Worm (Caenorhabditis elegans) whole organism, late embryonic: ENCODE data around the gene rike-1.
A peak's percentile ranks its signal among the peaks of the same experiment; 100 is the strongest.

Experiments used
- K02D7.2 ChIP-seq: sonication (generic microtip); optimal IDR thresholded peaks from 2 replicates; lab custom pipeline; 2017; ENCODE audit warnings: mild to moderate bottlenecking, missing genetic modification characterization, missing compliant biosample characterization
- Y22D7AL.16 ChIP-seq: sonication (generic microtip); optimal IDR thresholded peaks from 2 replicates; lab custom pipeline; 2016; ENCODE audit warnings: missing genetic modification characterization, missing compliant biosample characterization
- ama-1 ChIP-seq: fragments of 150-350 bp; optimal IDR thresholded peaks from 2 replicates; lab custom pipeline; 2014
- ceh-14 ChIP-seq: sonication (generic microtip); optimal IDR thresholded peaks from 2 replicates; lab custom pipeline; 2016; ENCODE audit warnings: missing genotype, missing genetic modification characterization, missing compliant biosample characterization
- ceh-18 ChIP-seq: sonication (generic microtip); optimal IDR thresholded peaks from 2 replicates; lab custom pipeline; 2016; ENCODE audit warnings: missing genetic modification characterization, missing compliant biosample characterization
- ceh-2 ChIP-seq: sonication (generic microtip); optimal IDR thresholded peaks from 2 replicates; lab custom pipeline; 2016; ENCODE audit warnings: missing genotype, missing genetic modification characterization, missing compliant biosample characterization
- ceh-22 ChIP-seq: sonication (generic microtip); optimal IDR thresholded peaks from 2 replicates; lab custom pipeline; 2017; ENCODE audit warnings: missing biosample characterization, missing genetic modification characterization
- ceh-24 ChIP-seq: sonication (generic microtip); optimal IDR thresholded peaks from 2 replicates; lab custom pipeline; 2016; ENCODE audit warnings: mild to moderate bottlenecking, missing genetic modification characterization, missing compliant biosample characterization
- ceh-31 ChIP-seq: sonication (generic microtip); optimal IDR thresholded peaks from 2 replicates; lab custom pipeline; 2016; ENCODE audit warnings: missing genetic modification characterization, missing compliant biosample characterization
- ceh-45 ChIP-seq: fragments of 200-800 bp; sonication (Bioruptor generic); IDR thresholded peaks from 2 replicates; pipeline ENCODE4 v1.3.6; 2022; ENCODE audit warnings: missing genetic modification reagents, missing genetic modification characterization, missing compliant biosample characterization
- che-1 ChIP-seq: sonication (generic microtip); optimal IDR thresholded peaks from 2 replicates; lab custom pipeline; 2016; ENCODE audit warnings: mild to moderate bottlenecking, missing genetic modification characterization, missing compliant biosample characterization
- dve-1 ChIP-seq: sonication (generic microtip); optimal IDR thresholded peaks from 2 replicates; lab custom pipeline; 2017; ENCODE audit warnings: antibody characterized with exemption, mild to moderate bottlenecking, missing genetic modification characterization, missing compliant biosample characterization
- elt-4 ChIP-seq: sonication (generic microtip); optimal IDR thresholded peaks from 2 replicates; lab custom pipeline; 2016; ENCODE audit warnings: missing genetic modification characterization, missing compliant biosample characterization
- ets-4 ChIP-seq: sonication (generic microtip); optimal IDR thresholded peaks from 2 replicates; lab custom pipeline; 2016; ENCODE audit warnings: missing genetic modification characterization, missing compliant biosample characterization
- eyg-1 ChIP-seq: sonication (generic microtip); optimal IDR thresholded peaks from 2 replicates; lab custom pipeline; 2016; ENCODE audit warnings: missing genotype, missing genetic modification characterization, missing compliant biosample characterization
- fax-1 ChIP-seq: sonication (generic microtip); optimal IDR thresholded peaks from 2 replicates; lab custom pipeline; 2016; ENCODE audit warnings: missing genotype, missing genetic modification characterization, missing compliant biosample characterization
- hlh-13 ChIP-seq: fragments of 200-800 bp; sonication (Bioruptor generic); optimal IDR thresholded peaks from 2 replicates; lab custom pipeline; 2018; ENCODE audit warnings: mild to moderate bottlenecking, missing genetic modification characterization, missing compliant biosample characterization
- hlh-15 ChIP-seq: sonication (generic microtip); optimal IDR thresholded peaks from 2 replicates; lab custom pipeline; 2016; ENCODE audit warnings: missing genetic modification characterization, missing compliant biosample characterization
- hlh-6 ChIP-seq: sonication (generic microtip); optimal IDR thresholded peaks from 2 replicates; lab custom pipeline; 2016; ENCODE audit warnings: missing genotype, missing genetic modification characterization, missing compliant biosample characterization
- mec-3 ChIP-seq: sonication (generic microtip); optimal IDR thresholded peaks from 2 replicates; lab custom pipeline; 2016; ENCODE audit warnings: borderline replicate concordance, missing genetic modification characterization, missing compliant biosample characterization
- npax-4 ChIP-seq: sonication (generic microtip); optimal IDR thresholded peaks from 2 replicates; lab custom pipeline; 2016; ENCODE audit warnings: missing genetic modification characterization, missing compliant biosample characterization
- pha-2 ChIP-seq: sonication (generic microtip); optimal IDR thresholded peaks from 2 replicates; lab custom pipeline; 2017; ENCODE audit warnings: mild to moderate bottlenecking, missing genetic modification characterization, missing compliant biosample characterization
- ref-2 ChIP-seq: sonication (generic microtip); optimal IDR thresholded peaks from 2 replicates; lab custom pipeline; 2016; ENCODE audit warnings: missing genetic modification characterization, missing compliant biosample characterization
- rnt-1 ChIP-seq: sonication (generic microtip); optimal IDR thresholded peaks from 2 replicates; lab custom pipeline; 2016; ENCODE audit warnings: missing genetic modification characterization, missing compliant biosample characterization
- sox-2 ChIP-seq: fragments of 200-800 bp; sonication (Bioruptor generic); IDR thresholded peaks from 2 replicates; pipeline ENCODE4 v1.3.6; 2022; ENCODE audit warnings: missing genetic modification reagents, missing genetic modification characterization, missing compliant biosample characterization
- tbx-2 ChIP-seq: sonication (generic microtip); optimal IDR thresholded peaks from 2 replicates; lab custom pipeline; 2016; ENCODE audit warnings: missing genetic modification characterization, missing compliant biosample characterization
- tbx-7 ChIP-seq: sonication (generic microtip); optimal IDR thresholded peaks from 2 replicates; lab custom pipeline; 2016; ENCODE audit warnings: missing genotype, missing genetic modification characterization, missing compliant biosample characterization
- unc-42 ChIP-seq: sonication (generic microtip); optimal IDR thresholded peaks from 2 replicates; lab custom pipeline; 2016; ENCODE audit warnings: missing genotype, missing genetic modification characterization, missing compliant biosample characterization
- unc-55 ChIP-seq: sonication (generic microtip); optimal IDR thresholded peaks from 2 replicates; lab custom pipeline; 2017; ENCODE audit warnings: missing biosample characterization, missing genetic modification reagents, missing genetic modification characterization
- unc-86 ChIP-seq: sonication (generic microtip); optimal IDR thresholded peaks from 2 replicates; lab custom pipeline; 2016; ENCODE audit warnings: missing genetic modification characterization, missing compliant biosample characterization
- ztf-16 ChIP-seq: sonication (generic microtip); optimal IDR thresholded peaks from 2 replicates; lab custom pipeline; 2017; ENCODE audit warnings: missing genetic modification characterization, missing compliant biosample characterization

The rike-1 gene

DNA sequence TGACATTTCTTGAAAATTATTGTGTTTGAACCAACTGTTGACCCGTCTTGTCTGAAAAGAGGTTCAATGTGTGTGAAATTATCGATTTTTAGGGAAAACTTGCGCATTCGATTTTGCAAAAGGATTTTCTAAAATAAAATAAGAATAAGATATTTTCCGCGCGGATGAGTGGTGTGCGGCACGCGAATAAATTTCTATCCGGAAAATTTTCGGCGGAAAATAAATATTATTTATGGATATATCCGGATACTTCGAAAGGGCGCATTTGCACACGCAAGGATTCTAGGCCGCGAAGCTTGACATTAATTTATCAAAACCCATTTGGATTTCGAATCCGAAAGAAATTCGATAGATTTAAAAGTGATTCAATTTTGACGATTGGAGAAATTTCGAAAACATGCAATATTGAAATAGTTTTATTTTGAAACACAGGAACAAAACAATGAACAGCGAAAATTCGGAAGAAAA is at the start of gene rike-1:
Gene rike-1 (minus strand): TSS at position 51 of the 468 bp plus-strand sequence.
- TF ChIP-seq ceh-14 (tag; lab: Kevin White, UChicago) (peak; percentile 15), ceh-45 (GFP tag; lab: Robert Waterston, UW) (no peak), ztf-16 (tag; lab: Kevin White, UChicago) (peak; percentile 61), sox-2 (GFP tag; lab: Robert Waterston, UW) (no peak), ceh-31 (peak; percentile 50), ceh-2 (tag; lab: Kevin White, UChicago) (peak; percentile 59), tbx-7 (tag; lab: Kevin White, UChicago) (no peak), hlh-6 (tag; lab: Kevin White, UChicago) (no peak), unc-42 (peak; percentile 49), ets-4 (tag; lab: Kevin White, UChicago) (peak; percentile 52)
- TF ChIP-seq, all 69 proteins: peak for 6

DNA sequence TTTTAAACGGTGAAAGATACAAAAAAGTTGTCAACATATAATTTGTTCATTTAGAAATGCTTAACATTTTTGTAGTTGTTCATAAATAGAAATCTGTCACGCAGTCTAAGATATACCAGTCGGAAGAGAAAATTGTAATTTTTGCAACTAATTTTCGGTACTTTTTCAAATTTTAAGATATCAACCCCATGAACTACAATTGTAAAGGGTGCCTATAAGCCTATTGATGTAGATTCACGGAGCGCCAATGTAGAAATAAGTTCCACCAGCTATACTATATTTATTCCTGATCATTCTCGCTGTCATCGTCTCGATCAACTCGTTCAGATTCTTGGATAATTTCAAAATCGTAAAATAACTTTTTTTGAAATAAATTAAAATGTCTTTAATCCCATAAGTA is 49.3 kb upstream of the rike-1 start:
- no peak for TF ChIP-seq tbx-2 (tag; lab: Kevin White, UChicago)
- TF ChIP-seq hlh-15 (tag; lab: Kevin White, UChicago), result no peak

- TF ChIP-seq che-1 (tag; lab: Kevin White, UChicago) (no peak), elt-4 (tag; lab: Kevin White, UChicago) (no peak), ceh-18 (tag; lab: Kevin White, UChicago) (no peak)
- TF ChIP-seq, all 69 proteins: peak for 0
Observed at ce11 chrV:14594103-14594502, 48.4 kb upstream of the rike-1 start.

DNA sequence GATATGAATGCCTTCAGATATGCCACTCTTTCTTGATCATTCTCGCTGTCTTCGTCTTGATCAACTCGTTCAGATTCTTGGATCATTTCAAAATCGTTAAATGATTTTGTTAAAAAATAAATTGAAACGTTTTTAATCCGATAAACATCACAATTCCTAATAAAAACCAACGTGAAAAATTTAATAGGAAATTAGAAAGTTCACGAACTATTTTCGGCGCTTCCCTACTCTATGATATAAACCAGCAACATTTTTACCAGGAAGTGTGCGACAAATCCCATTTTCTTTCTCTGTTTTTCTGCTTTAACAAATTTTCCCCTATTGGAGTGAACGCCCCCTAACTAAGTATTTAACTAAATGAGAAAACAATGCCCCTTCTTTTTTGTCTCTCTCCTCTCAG is 39.7 kb upstream of the rike-1 start, which contains the start of gene Y40H4A.2:
Gene Y40H4A.2 (minus strand): TSS at position 101 of the 400 bp plus-strand sequence.
- TF ChIP-seq ceh-22 (tag; lab: Kevin White, UChicago) (no peak), ceh-24 (tag; lab: Kevin White, UChicago) (no peak), rnt-1 (tag; lab: Kevin White, UChicago) (no peak), ama-1 (lab: Kevin White, UChicago) (no peak)

ce11 chrV:14579619-14580018 is 34.0 kb upstream of the rike-1 start, which contains the start of gene gar-3:
Gene gar-3 (minus strand): TSS chrV:14579719.
- TF ChIP-seq ref-2 (tag; lab: Kevin White, UChicago), result no peak
- TF ChIP-seq, all 69 proteins: peak for 0

ce11 chrV:14576745-14577373 is 31.2 kb upstream of the rike-1 start:
- TF ChIP-seq ref-2 (tag; lab: Kevin White, UChicago) (no peak), K02D7.2 (tag; lab: Kevin White, UChicago) (no peak), unc-55 (GFP tag; lab: Kevin White, UChicago) (peak; percentile 42)

DNA sequence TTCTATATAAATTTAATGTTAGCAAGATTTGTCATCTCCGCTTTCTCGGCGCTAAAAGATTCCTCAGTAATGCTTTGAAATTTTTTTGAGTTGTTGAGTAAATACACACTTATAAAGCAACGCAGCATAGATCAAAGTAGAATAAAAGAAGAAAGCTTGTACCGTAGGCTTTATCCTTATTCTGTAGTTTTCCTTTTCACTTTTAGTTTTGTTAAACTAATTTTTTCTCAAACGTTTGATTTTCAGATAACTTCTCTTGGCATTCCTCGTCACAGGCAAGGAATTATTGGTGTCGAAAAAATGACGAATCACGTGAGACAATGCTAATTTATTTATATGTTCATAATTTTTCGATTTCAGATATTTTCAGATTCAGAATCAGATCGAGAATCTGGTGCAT is 16.9 kb upstream of the rike-1 start, which contains the start of gene C53A5.11:
Gene C53A5.11 (plus strand): TSS at position 301 of the 400 bp plus-strand sequence.
- TF ChIP-seq sox-2 (GFP tag; lab: Robert Waterston, UW), result no peak
- no peak for TF ChIP-seq npax-4 (tag; lab: Kevin White, UChicago)
- TF ChIP-seq mec-3 (tag; lab: Kevin White, UChicago), result no peak
- TF ChIP-seq fax-1 (tag; lab: Kevin White, UChicago), result no peak
- TF ChIP-seq dve-1, result no peak
- TF ChIP-seq unc-42, result no peak
- TF ChIP-seq pha-2 (tag; lab: Kevin White, UChicago), result no peak
- TF ChIP-seq hlh-13 (GFP tag; lab: Kevin White, UChicago), result no peak
- TF ChIP-seq che-1 (tag; lab: Kevin White, UChicago), result no peak
- no peak for TF ChIP-seq ceh-24 (tag; lab: Kevin White, UChicago)
- no peak for TF ChIP-seq hlh-6 (tag; lab: Kevin White, UChicago)
- no peak for TF ChIP-seq Y22D7AL.16
- no peak for TF ChIP-seq unc-86
- no peak for TF ChIP-seq eyg-1 (tag; lab: Kevin White, UChicago)
- TF ChIP-seq, all 69 proteins: peak for 0
